Worm (Caenorhabditis elegans): ENCODE measurements around the gene F54C8.6.
"Not testable (repeated sequence)": the region's sequence is repeated elsewhere in the genome, so short reads cannot be mapped to it uniquely, and the experiment has no call there.

Gene F54C8.6

DNA sequence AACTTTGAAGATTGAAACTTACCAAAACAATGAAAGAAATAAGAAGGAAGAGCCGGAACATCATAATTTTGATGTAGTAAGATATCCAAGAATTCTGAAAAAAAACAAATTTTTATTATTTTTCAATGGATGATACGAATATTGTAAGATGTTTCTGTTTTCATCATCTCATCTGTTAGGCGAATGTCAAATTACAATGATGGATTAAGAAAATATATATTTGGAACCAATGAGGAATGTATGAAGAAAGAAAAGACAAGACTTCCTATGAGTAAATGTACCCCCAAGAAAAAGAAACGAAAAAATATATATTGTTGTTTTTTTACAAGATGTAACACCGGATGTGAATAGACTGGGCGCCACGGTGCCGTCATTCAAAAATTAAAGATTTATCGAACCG, 23.4 kb downstream of the F54C8.6 start, which contains the start of gene T26G10.5:
TSS of gene T26G10.5 (minus strand) at position 101 of the 400 bp plus-strand sequence.
- TF ChIP-seq elt-3 (tag; optimal IDR thresholded peaks at IDR 0.05) = no peak
- TF ChIP-seq skn-1 (tag; optimal IDR thresholded peaks at IDR 0.05) = no peak

DNA sequence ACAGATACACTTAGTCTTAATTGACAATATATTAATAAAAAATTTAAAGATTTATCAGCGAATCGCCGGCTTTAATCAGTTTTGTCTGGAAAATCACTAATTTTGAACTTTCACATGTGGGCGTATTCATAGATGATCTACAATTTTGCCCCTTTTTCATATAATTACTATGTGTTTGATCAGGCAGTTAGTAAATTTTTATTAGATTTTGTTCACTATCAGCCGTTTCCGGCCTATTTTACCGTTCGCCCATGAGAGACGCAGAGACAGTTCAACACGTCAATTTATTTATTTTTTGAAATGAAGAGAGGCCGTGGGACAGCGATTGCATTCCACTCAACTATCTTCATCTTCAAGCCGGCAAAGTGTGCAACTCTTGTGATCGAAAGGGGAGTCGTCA, 29.5 kb downstream of the F54C8.6 start, which contains the start of gene T26G10.4:
TSS of gene T26G10.4 (plus strand) at position 301 of the 400 bp plus-strand sequence.
- TF ChIP-seq nhr-25 (tag; optimal IDR thresholded peaks at IDR 0.05); sma-3 (GFP tag; optimal IDR thresholded peaks at IDR 0.05); gmeb-1 (tag; optimal IDR thresholded peaks at IDR 0.05): not testable (repeated sequence)

DNA sequence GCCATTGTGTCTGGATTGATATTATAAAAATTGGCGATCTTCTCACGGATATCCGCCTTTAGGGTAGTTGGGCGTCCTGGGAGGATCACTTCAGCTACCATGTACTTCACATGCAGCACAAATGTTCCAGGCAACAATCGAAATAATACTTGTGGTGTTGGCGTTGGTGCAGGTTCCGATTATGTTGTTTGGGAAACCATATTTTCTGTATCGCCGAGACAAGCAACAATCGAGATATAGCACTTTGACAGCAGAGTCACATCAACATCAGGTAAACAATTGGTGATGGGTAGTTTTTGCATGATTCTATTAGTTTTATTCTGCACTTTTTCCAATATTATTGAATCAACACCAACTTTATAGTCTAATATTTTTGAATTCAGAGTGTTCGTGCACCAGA, 36.4 kb downstream of the F54C8.6 start, which contains the start of gene T26G10.3:
TSS of gene T26G10.3 (minus strand) at position 101 of the 400 bp plus-strand sequence.
- no peak for TF ChIP-seq ZK546.5 (tag; optimal IDR thresholded peaks at IDR 0.05)
- no peak for TF ChIP-seq lsy-2 (tag; optimal IDR thresholded peaks at IDR 0.05)
- no peak for TF ChIP-seq nhr-12 (tag; optimal IDR thresholded peaks at IDR 0.05)
- TF ChIP-seq dmd-4 (tag; optimal IDR thresholded peaks at IDR 0.05) = no peak
- TF ChIP-seq nhr-6 (tag; optimal IDR thresholded peaks at IDR 0.05) = no peak
- no peak for TF ChIP-seq elt-3 (tag; optimal IDR thresholded peaks at IDR 0.05)
- TF ChIP-seq R02D3.7 (tag; optimal IDR thresholded peaks at IDR 0.05) = no peak
- no peak for TF ChIP-seq zag-1 (tag; optimal IDR thresholded peaks at IDR 0.05)
- TF ChIP-seq F13H6.1 (tag; optimal IDR thresholded peaks at IDR 0.05) = no peak

DNA sequence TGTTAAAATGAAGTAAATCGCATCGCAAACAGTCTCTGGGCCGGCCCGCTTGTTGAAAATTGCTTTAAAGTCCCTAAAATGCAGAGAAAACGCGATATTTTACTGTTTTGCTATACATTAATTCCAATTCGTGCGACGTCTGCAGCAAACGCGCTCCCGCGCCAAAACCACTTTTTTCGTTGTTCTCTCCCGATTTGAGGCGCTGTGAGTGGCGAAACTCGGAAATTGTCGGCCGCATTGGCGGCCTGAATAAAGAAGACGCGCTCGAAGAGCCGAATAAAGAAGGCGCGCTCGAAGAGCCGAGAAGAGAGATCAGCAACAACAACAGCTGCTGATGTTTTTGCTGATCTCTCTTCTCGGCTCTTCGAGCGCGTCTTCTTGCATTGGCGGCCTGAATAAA, 41.4 kb downstream of the F54C8.6 start:
- TF ChIP-seq snpc-4 (tag; optimal IDR thresholded peaks at IDR 0.05) = peak; percentile 92
- peak; percentile 48 for TF ChIP-seq unc-55 (GFP tag; optimal IDR thresholded peaks at IDR 0.05)

DNA sequence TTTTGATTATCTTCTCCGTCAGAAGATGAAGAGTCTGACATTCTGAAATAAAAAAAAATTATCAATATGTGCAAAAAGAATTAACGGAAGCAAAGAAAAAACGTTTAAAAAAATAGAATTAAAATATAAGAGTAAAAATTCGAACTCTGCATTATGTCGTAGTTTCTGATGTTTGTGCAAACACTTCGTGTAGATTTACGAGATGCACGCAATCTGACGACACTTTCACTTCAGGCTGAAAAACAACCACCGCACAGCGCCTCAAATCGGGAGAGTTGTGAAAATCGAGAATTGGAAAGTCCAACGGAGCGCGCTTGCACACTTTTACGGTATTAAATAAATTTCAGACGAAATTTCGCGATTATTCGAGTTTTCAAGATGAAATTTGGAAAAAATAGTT, 43.1 kb downstream of the F54C8.6 start, which contains the start of gene T26G10.1:
TSS of gene T26G10.1 (minus strand) at position 42 of the 400 bp plus-strand sequence.
- TF ChIP-seq unc-55 (GFP tag; optimal IDR thresholded peaks at IDR 0.05) (peak; percentile 83), nhr-77 (tag; optimal IDR thresholded peaks at IDR 0.05) (no peak), mab-5 (tag; optimal IDR thresholded peaks at IDR 0.05) (peak; percentile 65), zag-1 (tag; optimal IDR thresholded peaks at IDR 0.05) (no peak), nhr-21 (tag; optimal IDR thresholded peaks at IDR 0.05) (peak; percentile 54), dmd-4 (tag; optimal IDR thresholded peaks at IDR 0.05) (no peak), alr-1 (tag; optimal IDR thresholded peaks at IDR 0.05) (no peak), crh-2 (tag; optimal IDR thresholded peaks at IDR 0.05) (peak; percentile 76), F13H6.1 (tag; optimal IDR thresholded peaks at IDR 0.05) (peak; percentile 68), R02D3.7 (tag; optimal IDR thresholded peaks at IDR 0.05) (peak; percentile 92), ztf-11 (tag; optimal IDR thresholded peaks at IDR 0.05) (no peak), ceh-16 (tag; optimal IDR thresholded peaks at IDR 0.05) (no peak), snpc-4 (tag; optimal IDR thresholded peaks at IDR 0.05) (peak; percentile 60), egl-27 (tag; optimal IDR thresholded peaks at IDR 0.05) (peak; percentile 50), lin-11 (tag; optimal IDR thresholded peaks at IDR 0.05) (no peak), lin-39 (tag; optimal IDR thresholded peaks at IDR 0.05) (no peak), blmp-1 (tag; optimal IDR thresholded peaks at IDR 0.05; ENCODE audit: insufficient read depth) (peak; percentile 83), lsy-2 (tag; optimal IDR thresholded peaks at IDR 0.05) (peak; percentile 75 to 91), nhr-12 (tag; optimal IDR thresholded peaks at IDR 0.05) (no peak), fos-1 (tag; optimal IDR thresholded peaks at IDR 0.05) (no peak), nhr-11 (tag; optimal IDR thresholded peaks at IDR 0.05) (no peak), ZK546.5 (tag; optimal IDR thresholded peaks at IDR 0.05) (peak; percentile 3), elt-1 (tag; optimal IDR thresholded peaks at IDR 0.05) (no peak), sma-9 (GFP tag; optimal IDR thresholded peaks at IDR 0.05) (peak; percentile 56), sma-9 (tag; optimal IDR thresholded peaks at IDR 0.05) (no peak), ztf-4 (tag; optimal IDR thresholded peaks at IDR 0.05) (no peak), ceh-82 (tag; optimal IDR thresholded peaks at IDR 0.05) (no peak), mbf-1 (tag; optimal IDR thresholded peaks at IDR 0.05) (no peak), unc-62 (GFP tag; optimal IDR thresholded peaks at IDR 0.05) (no peak), mdl-1 (tag; optimal IDR thresholded peaks at IDR 0.05) (no peak), gmeb-1 (tag; optimal IDR thresholded peaks at IDR 0.05) (peak; percentile 81), Y55F3AM.14 (GFP tag; optimal IDR thresholded peaks at IDR 0.05) (no peak), ztf-1 (GFP tag; conservative IDR thresholded peaks at IDR 0.05) (no peak), ama-1 (optimal IDR thresholded peaks at IDR 0.05) (no peak), skn-1 (tag; optimal IDR thresholded peaks at IDR 0.05) (no peak), elt-3 (tag; optimal IDR thresholded peaks at IDR 0.05) (no peak), nhr-25 (tag; optimal IDR thresholded peaks at IDR 0.05) (peak; percentile 72), peb-1 (tag; optimal IDR thresholded peaks at IDR 0.05) (no peak), nhr-10 (tag; optimal IDR thresholded peaks at IDR 0.05) (no peak), sem-4 (tag; optimal IDR thresholded peaks at IDR 0.05) (peak; percentile 28), aly-2 (tag; optimal IDR thresholded peaks at IDR 0.05) (no peak), nhr-23 (tag; optimal IDR thresholded peaks at IDR 0.05) (no peak), nhr-129 (tag; optimal IDR thresholded peaks at IDR 0.05) (peak; percentile 21)
